Fruit fly (Drosophila melanogaster) whole organism, embryonic: ENCODE results near the gene CG31287.

Experiments
- B-H1 ChIP-seq: fragments of 200-800 bp; sonication (Bioruptor generic); IDR thresholded peaks from 3 replicates; pipeline ENCODE4 v1.3.6; 2022; ENCODE audit warnings: missing biosample characterization, missing genetic modification characterization
- CG10321 ChIP-seq: fragments of 200-800 bp; sonication (Bioruptor generic); IDR thresholded peaks from 2 replicates; pipeline ENCODE4 v1.3.6; 2022; ENCODE audit warnings: missing biosample characterization, missing genetic modification characterization
- CG10366 ChIP-seq: fragments of 200-800 bp; sonication (Bioruptor generic); IDR thresholded peaks from 2 replicates; pipeline ENCODE4 v1.3.6; 2022; ENCODE audit warnings: missing biosample characterization, missing genetic modification characterization
- CG11085 ChIP-seq: fragments of 200-800 bp; sonication (Bioruptor generic); IDR thresholded peaks from 2 replicates; pipeline ENCODE4 v1.3.6; 2022; ENCODE audit warnings: missing biosample characterization, missing genetic modification characterization
- CG12299 ChIP-seq: fragments of 200-800 bp; sonication (Bioruptor generic); optimal IDR thresholded peaks from 2 replicates; lab custom pipeline; 2018; ENCODE audit warnings: missing biosample characterization, mild to moderate bottlenecking, missing genetic modification characterization
- CG16779 ChIP-seq: fragments of 200-800 bp; sonication (Bioruptor generic); IDR thresholded peaks from 2 replicates; pipeline ENCODE4 v1.3.6; 2022; ENCODE audit warnings: missing biosample characterization, missing genetic modification characterization
- CG16863 ChIP-seq: fragments of 200-800 bp; sonication (Bioruptor generic); optimal IDR thresholded peaks from 3 replicates; lab custom pipeline; 2016; ENCODE audit warnings: missing biosample characterization, missing genetic modification characterization
- CG17328 ChIP-seq: fragments of 200-800 bp; sonication (Bioruptor generic); IDR thresholded peaks from 2 replicates; pipeline ENCODE4 v1.3.6; 2022; ENCODE audit warnings: missing biosample characterization, missing genetic modification characterization
- CG17829 ChIP-seq: fragments of 200-800 bp; optimal IDR thresholded peaks from 2 replicates; lab custom pipeline; 2019; ENCODE audit warnings: missing biosample characterization, mild to moderate bottlenecking, missing genetic modification characterization, moderate library complexity
- CG1832 ChIP-seq: fragments of 200-800 bp; sonication (Bioruptor generic); optimal IDR thresholded peaks from 2 replicates; lab custom pipeline; 2017; ENCODE audit warnings: missing biosample characterization, mild to moderate bottlenecking, missing genetic modification characterization, inconsistent platforms
- CG2116 ChIP-seq: fragments of 200-800 bp; sonication (Bioruptor generic); optimal IDR thresholded peaks from 3 replicates; lab custom pipeline; 2018; ENCODE audit warnings: missing biosample characterization, mild to moderate bottlenecking, missing genetic modification characterization
- CG3065 ChIP-seq: fragments of 200-800 bp; sonication (Bioruptor generic); optimal IDR thresholded peaks from 2 replicates; lab custom pipeline; 2016; ENCODE audit warnings: missing biosample characterization, missing genetic modification characterization
- CG31365 ChIP-seq: fragments of 200-800 bp; sonication (Bioruptor generic); optimal IDR thresholded peaks from 2 replicates; lab custom pipeline; 2018; ENCODE audit warnings: missing biosample characterization, mild to moderate bottlenecking, missing genetic modification characterization
- CG3163 ChIP-seq: fragments of 200-800 bp; sonication (Bioruptor generic); optimal IDR thresholded peaks from 3 replicates; lab custom pipeline; 2016; ENCODE audit warnings: missing biosample characterization, missing genetic modification characterization
- CG34376 ChIP-seq: fragments of 200-800 bp; sonication (Bioruptor generic); optimal IDR thresholded peaks from 2 replicates; lab custom pipeline; 2018; ENCODE audit warnings: missing biosample characterization, mild to moderate bottlenecking, missing genetic modification characterization
- CG5245 ChIP-seq: fragments of 200-800 bp; sonication (Bioruptor generic); optimal IDR thresholded peaks from 3 replicates; lab custom pipeline; 2016; ENCODE audit warnings: missing biosample characterization, missing genetic modification characterization
- CG7556 ChIP-seq: fragments of 200-800 bp; sonication (Bioruptor generic); optimal IDR thresholded peaks from 2 replicates; lab custom pipeline; 2017; ENCODE audit warnings: missing biosample characterization, mild to moderate bottlenecking, missing genetic modification characterization
- CG8089 ChIP-seq: fragments of 200-800 bp; sonication (Bioruptor generic); optimal IDR thresholded peaks from 3 replicates; lab custom pipeline; 2016; ENCODE audit warnings: missing biosample characterization, missing genetic modification characterization
- CG8388 ChIP-seq: fragments of 200-800 bp; sonication (Bioruptor generic); optimal IDR thresholded peaks from 2 replicates; lab custom pipeline; 2019; ENCODE audit warnings: missing biosample characterization, mild to moderate bottlenecking, missing genetic modification characterization, moderate library complexity
- Dfd ChIP-seq, 2 experiments: fragments of >200 bp; optimal IDR thresholded peaks; 2 replicates each; lab custom pipeline; 2017; ENCODE audit warnings: missing biosample characterization in 2 of 2, missing genetic modification characterization in 2 of 2
- Dp ChIP-seq: fragments of 200-800 bp; sonication (Bioruptor generic); optimal IDR thresholded peaks from 2 replicates; lab custom pipeline; 2018; ENCODE audit warnings: missing biosample characterization, mild to moderate bottlenecking, missing genetic modification characterization, moderate library complexity
- Fer2 ChIP-seq: fragments of 200-800 bp; sonication (Bioruptor generic); optimal IDR thresholded peaks from 2 replicates; lab custom pipeline; 2018; ENCODE audit warnings: missing biosample characterization, mild to moderate bottlenecking, missing genetic modification characterization, moderate library complexity
- Fer3 ChIP-seq: fragments of 200-800 bp; sonication (Bioruptor generic); optimal IDR thresholded peaks from 2 replicates; lab custom pipeline; 2018; ENCODE audit warnings: missing biosample characterization, mild to moderate bottlenecking, missing genetic modification characterization, moderate library complexity
- Hr3 ChIP-seq: fragments of 200-800 bp; sonication (Bioruptor generic); optimal IDR thresholded peaks from 3 replicates; lab custom pipeline; 2016; ENCODE audit warnings: missing biosample characterization, missing genetic modification characterization
- Kr ChIP-seq: fragments of 200-800 bp; sonication (Bioruptor generic); optimal IDR thresholded peaks from 2 replicates; lab custom pipeline; 2017; ENCODE audit warnings: missing biosample characterization, mild to moderate bottlenecking, missing genetic modification characterization
- NK7.1 ChIP-seq: fragments of 200-800 bp; sonication (Bioruptor generic); optimal IDR thresholded peaks from 3 replicates; lab custom pipeline; 2016; ENCODE audit warnings: missing biosample characterization, missing genetic modification characterization
- Nf-YB ChIP-seq: fragments of 200-800 bp; sonication (Bioruptor generic); optimal IDR thresholded peaks from 3 replicates; lab custom pipeline; 2019; ENCODE audit warnings: missing biosample characterization, mild to moderate bottlenecking, missing genetic modification characterization, moderate library complexity
- ap ChIP-seq: fragments of 200-800 bp; sonication (Bioruptor generic); IDR thresholded peaks from 2 replicates; pipeline ENCODE4 v1.3.6; 2022; ENCODE audit warnings: missing biosample characterization, missing genetic modification characterization
- bab2 ChIP-seq: fragments of 200-800 bp; sonication (Bioruptor generic); optimal IDR thresholded peaks from 2 replicates; lab custom pipeline; 2016; ENCODE audit warnings: missing biosample characterization, missing genetic modification characterization
- bsh ChIP-seq, 2 experiments: fragments of 200-800 bp; sonication (Bioruptor generic); optimal IDR thresholded peaks; 2 replicates each; lab custom pipeline; 2017 to 2018; ENCODE audit warnings: mild to moderate bottlenecking in 2 of 2, missing biosample characterization in 2 of 2, missing genetic modification characterization in 2 of 2, moderate library complexity in 1 of 2
- chm ChIP-seq: fragments of 200-800 bp; sonication (Bioruptor generic); IDR thresholded peaks from 2 replicates; pipeline ENCODE4 v1.3.6; 2022; ENCODE audit warnings: missing biosample characterization, missing genetic modification characterization
- dpn ChIP-seq, 2 experiments: fragments of 200-800 bp; sonication (Bioruptor generic); optimal IDR thresholded peaks; 3 replicates each; lab custom pipeline; 2016; ENCODE audit warnings: missing biosample characterization in 2 of 2, missing genetic modification characterization in 2 of 2
- fd96Cb ChIP-seq: fragments of 200-800 bp; sonication (Bioruptor generic); optimal IDR thresholded peaks from 2 replicates; lab custom pipeline; 2018; ENCODE audit warnings: missing biosample characterization, mild to moderate bottlenecking, missing genetic modification characterization, moderate library complexity
- gcm ChIP-seq: fragments of 200-800 bp; sonication (Bioruptor generic); optimal IDR thresholded peaks from 2 replicates; lab custom pipeline; 2019; ENCODE audit warnings: missing biosample characterization, mild to moderate bottlenecking, missing genetic modification characterization, moderate library complexity
- gsb-n ChIP-seq: fragments of 200-800 bp; sonication (Bioruptor generic); optimal IDR thresholded peaks from 3 replicates; lab custom pipeline; 2018; ENCODE audit warnings: missing biosample characterization, mild to moderate bottlenecking, missing genetic modification characterization
- lbe ChIP-seq: fragments of 200-800 bp; sonication (Bioruptor generic); optimal IDR thresholded peaks from 2 replicates; lab custom pipeline; 2016; ENCODE audit warnings: missing biosample characterization, mild to moderate bottlenecking, missing genetic modification characterization
- mirr ChIP-seq: fragments of 200-800 bp; sonication (Bioruptor generic); optimal IDR thresholded peaks from 3 replicates; lab custom pipeline; 2018; ENCODE audit warnings: missing biosample characterization, mild to moderate bottlenecking, missing genetic modification characterization
- otp ChIP-seq: fragments of 200-800 bp; sonication (Bioruptor generic); IDR thresholded peaks from 3 replicates; pipeline ENCODE4, ENCODE4 v1.3.6; 2022; ENCODE audit warnings: missing biosample characterization, missing genetic modification characterization
- pho ChIP-seq: fragments of 200-800 bp; sonication (Bioruptor generic); optimal IDR thresholded peaks from 2 replicates; lab custom pipeline; 2016; ENCODE audit warnings: missing biosample characterization, missing genetic modification characterization
- phol ChIP-seq: fragments of 200-800 bp; sonication (Bioruptor generic); optimal IDR thresholded peaks from 3 replicates; lab custom pipeline; 2018; ENCODE audit warnings: missing biosample characterization, mild to moderate bottlenecking, missing genetic modification characterization, moderate library complexity
- pnt ChIP-seq: fragments of 200-800 bp; sonication (Bioruptor generic); optimal IDR thresholded peaks from 3 replicates; lab custom pipeline; 2016; ENCODE audit warnings: missing biosample characterization, missing genetic modification characterization
- psq ChIP-seq: fragments of 200-800 bp; sonication (Bioruptor generic); optimal IDR thresholded peaks from 2 replicates; lab custom pipeline; 2017; ENCODE audit warnings: missing biosample characterization, missing genetic modification characterization
- pum ChIP-seq: fragments of 200-800 bp; sonication (Bioruptor generic); optimal IDR thresholded peaks from 2 replicates; lab custom pipeline; 2016; ENCODE audit warnings: missing biosample characterization, missing genetic modification characterization
- rib ChIP-seq: fragments of 200-800 bp; sonication (Bioruptor generic); IDR thresholded peaks from 2 replicates; pipeline ENCODE4 v1.3.6; 2022; ENCODE audit warnings: missing biosample characterization, missing genetic modification characterization
- slou ChIP-seq: fragments of 200-800 bp; sonication (Bioruptor generic); optimal IDR thresholded peaks from 3 replicates; lab custom pipeline; 2016; ENCODE audit warnings: missing biosample characterization, missing genetic modification characterization
- stwl ChIP-seq: fragments of 200-800 bp; sonication (Bioruptor generic); optimal IDR thresholded peaks from 3 replicates; lab custom pipeline; 2018; ENCODE audit warnings: missing biosample characterization, mild to moderate bottlenecking, missing genetic modification characterization, moderate library complexity
- sug ChIP-seq: fragments of 200-800 bp; optimal IDR thresholded peaks from 2 replicates; lab custom pipeline; 2019; ENCODE audit warnings: missing biosample characterization, mild to moderate bottlenecking, missing genetic modification characterization, moderate library complexity
- vnd ChIP-seq: fragments of 200-800 bp; sonication (Bioruptor generic); IDR thresholded peaks from 3 replicates; pipeline ENCODE4 v1.3.6; 2022; ENCODE audit warnings: missing biosample characterization, missing genetic modification characterization; ENCODE audit not compliant: partially characterized antibody
- zfh1 ChIP-seq: fragments of 200-800 bp; sonication (Bioruptor generic); IDR thresholded peaks from 3 replicates; pipeline ENCODE4 v1.3.6; 2022; ENCODE audit warnings: missing biosample characterization, missing genetic modification characterization

The CG31287 gene

dm6 chr3R:16221359-16222299 is 18.5 kb downstream of the CG31287 start (continued):
- TF ChIP-seq CG12299 (tag; lab: Kevin White, UChicago) (peak; percentile 75), Kr (GFP tag; lab: Kevin White, UChicago) (peak; percentile 65), CG11085 (0 out of 2 replicates have a peak, but pooled peaks have one; percentile 6), Dp (no peak), stwl (no peak), rib (GFP tag; lab: Robert Waterston, UW) (no peak), gcm (GFP tag; lab: Kevin White, UChicago) (peak; percentile 88), CG34376 (no peak), sug (peak; percentile 90), CG16779 (peak; percentile 57; the same call in 1 of the 2 replicates), Fer2 (tag; lab: Kevin White, UChicago) (peak; percentile 71), mirr (GFP tag; lab: Kevin White, UChicago) (peak; percentile 87), CG31365 (no peak), CG8388 (GFP tag; lab: Kevin White, UChicago) (peak; percentile 92), B-H1 (GFP tag; lab: Robert Waterston, UW) (peak; percentile 38), vnd (GFP tag; lab: Robert Waterston, UW) (no peak), chm (GFP tag; lab: Robert Waterston, UW) (peak; percentile 31), CG8089 (GFP tag; lab: Kevin White, UChicago) (no peak), CG16863 (GFP tag; lab: Kevin White, UChicago) (no peak), Hr3 (GFP tag; lab: Kevin White, UChicago) (peak; percentile 95), psq (peak; percentile 71), dpn (GFP tag; optimal IDR thresholded peaks at IDR 0.05; lab: Kevin White, UChicago) (peak; percentile 35 to 79), gsb-n (peak; percentile 90), Nf-YB (GFP tag; lab: Kevin White, UChicago) (peak; percentile 85), CG3163 (GFP tag; lab: Kevin White, UChicago) (no peak), ap (peak; percentile 64), otp (no peak), fd96Cb (peak; percentile 93), bab2 (no peak), NK7.1 (peak; percentile 26), CG10321 (no peak), CG10366 (peak; percentile 71), Dfd (GFP tag; optimal IDR thresholded peaks at IDR 0.05; lab: Kevin White, UChicago) (peak in 1 of 2 experiments; percentile 79), phol (tag; lab: Kevin White, UChicago) (peak; percentile 96), CG5245 (GFP tag; lab: Kevin White, UChicago) (peak; percentile 73), CG17328 (GFP tag; lab: Robert Waterston, UW) (peak; percentile 66), bsh (GFP tag; optimal IDR thresholded peaks at IDR 0.05; lab: Kevin White, UChicago) (peak; percentile 76 to 89), CG17829 (tag; lab: Kevin White, UChicago) (peak; percentile 94), pum (GFP tag; lab: Kevin White, UChicago) (peak; percentile 17), lbe (GFP tag; lab: Kevin White, UChicago) (peak; percentile 13), CG2116 (GFP tag; lab: Kevin White, UChicago) (peak; percentile 70), zfh1 (GFP tag; lab: Robert Waterston, UW) (peak; percentile 69), CG3065 (GFP tag; lab: Kevin White, UChicago) (peak; percentile 32), CG1832 (GFP tag; lab: Kevin White, UChicago) (no peak), Fer3 (tag; lab: Kevin White, UChicago) (peak; percentile 67), slou (GFP tag; lab: Kevin White, UChicago) (peak; percentile 71), CG7556 (peak; percentile 99), pho (no peak), pnt (GFP tag; lab: Kevin White, UChicago) (no peak)
